Worm (Caenorhabditis elegans): ENCODE measurements around the gene W06D11.3.

- TF ChIP-seq unc-62 (GFP tag; optimal IDR thresholded peaks at IDR 0.05) (no peak), mab-5 (tag; optimal IDR thresholded peaks at IDR 0.05) (no peak), ztf-11 (tag; optimal IDR thresholded peaks at IDR 0.05) (no peak), mep-1 (tag; optimal IDR thresholded peaks at IDR 0.05) (no peak), pha-4 (tag; optimal IDR thresholded peaks at IDR 0.05) (no peak), nhr-12 (tag; optimal IDR thresholded peaks at IDR 0.05) (no peak), lin-32 (GFP tag; optimal IDR thresholded peaks at IDR 0.05) (no peak), snpc-4 (tag; optimal IDR thresholded peaks at IDR 0.05) (no peak), lin-13 (tag; optimal IDR thresholded peaks at IDR 0.05) (no peak), nhr-2 (tag; optimal IDR thresholded peaks at IDR 0.05) (no peak), nhr-237 (tag; optimal IDR thresholded peaks at IDR 0.05) (no peak)
Measured at ce11 chrX:12321357-12321756, 22.9 kb downstream of the W06D11.3 start, which contains the start of gene F17A2.13.

Measured in whole organism, mixed stage, embryonic.